Worm (Caenorhabditis elegans): Measurements from ENCODE around the gene abu-14.

- TF ChIP-seq him-1 (tag; optimal IDR thresholded peaks at IDR 0.05) = no peak
- TF ChIP-seq dao-5 (tag; optimal IDR thresholded peaks at IDR 0.05) = no peak
- no peak for TF ChIP-seq W03F9.2 (tag; optimal IDR thresholded peaks at IDR 0.05)
These were observed 42.6 kb upstream of the abu-14 start, which contains the start of gene C01G6.3 for ce11 chrII:9269588-9269987.
